Fruit fly (Drosophila melanogaster) Kc167 (cell line): ENCODE measurements around the gene Vps15.

Experiments used
- Myc ChIP-seq: fragments of >200 bp; optimal IDR thresholded peaks from 2 replicates; lab custom pipeline; 2017; ENCODE audit warnings: missing external identifiers
- Sin3A ChIP-seq: fragments of >200 bp; optimal IDR thresholded peaks from 2 replicates; lab custom pipeline; 2018; ENCODE audit warnings: missing external identifiers
- h ChIP-seq: fragments of >200 bp; optimal IDR thresholded peaks from 3 replicates; lab custom pipeline; 2018; ENCODE audit warnings: missing external identifiers
- insv ChIP-seq: fragments of >200 bp; optimal IDR thresholded peaks from 3 replicates; lab custom pipeline; 2018; ENCODE audit warnings: missing external identifiers
- psq ChIP-seq: fragments of >200 bp; optimal IDR thresholded peaks from 2 replicates; lab custom pipeline; 2017; ENCODE audit warnings: missing external identifiers
- ttk ChIP-seq: sonication (Bioruptor generic); optimal IDR thresholded peaks from 2 replicates; lab custom pipeline; 2017; ENCODE audit warnings: missing external identifiers

Gene Vps15

dm6 chr3R:9229075-9229835 lies 16.4 kb downstream of the Vps15 start:
- TF ChIP-seq psq (lab: Kevin White, UChicago), result peak; percentile 36
- TF ChIP-seq insv (lab: Kevin White, UChicago), result no peak
- no peak for TF ChIP-seq h (lab: Kevin White, UChicago)
- TF ChIP-seq Myc (lab: Kevin White, UChicago), result no peak
- no peak for TF ChIP-seq Sin3A (lab: Kevin White, UChicago)
- TF ChIP-seq ttk (lab: Kevin White, UChicago), result no peak

DNA sequence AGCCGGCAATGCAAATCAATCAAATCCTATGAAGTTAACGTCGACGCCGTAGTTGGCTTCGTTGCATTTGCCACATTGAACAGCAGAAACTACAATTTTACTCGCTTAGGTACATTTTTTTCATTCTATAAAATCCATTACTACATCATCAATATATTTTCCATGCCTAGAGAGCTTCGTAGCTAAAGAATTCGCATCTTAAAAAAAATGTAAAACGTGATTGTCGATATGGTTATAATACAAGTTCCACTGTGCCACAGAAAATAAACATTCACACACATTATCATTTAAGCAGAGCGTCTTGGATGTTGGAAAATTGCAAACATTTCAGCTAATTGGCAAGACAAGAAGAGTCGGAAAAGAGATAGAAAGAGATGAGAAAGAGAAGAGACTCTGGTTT lies 17.7 kb downstream of the Vps15 start:
- TF ChIP-seq Myc (lab: Kevin White, UChicago) (no peak), insv (lab: Kevin White, UChicago) (no peak), ttk (lab: Kevin White, UChicago) (no peak), psq (lab: Kevin White, UChicago) (no peak), h (lab: Kevin White, UChicago) (no peak), Sin3A (lab: Kevin White, UChicago) (no peak)

DNA sequence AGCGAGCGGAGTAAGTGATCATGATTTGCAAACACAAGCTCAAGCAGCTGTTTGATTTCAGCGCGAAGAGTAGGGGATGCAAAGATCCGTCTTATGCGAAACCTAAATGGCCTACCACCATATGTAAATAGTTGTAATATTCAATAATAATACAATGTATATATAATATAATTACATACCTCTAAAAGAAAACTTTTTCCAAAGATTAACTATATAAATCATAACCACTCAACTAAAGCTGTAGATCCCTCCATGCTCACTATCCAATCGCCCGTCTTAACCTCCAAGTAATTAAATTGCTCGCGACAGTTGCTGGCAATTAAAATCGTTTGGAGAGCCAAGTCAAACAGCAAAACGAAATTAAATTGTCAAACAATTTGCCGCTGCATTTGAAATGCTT lies 18.3 kb downstream of the Vps15 start:
- no peak for TF ChIP-seq psq (lab: Kevin White, UChicago)
- no peak for TF ChIP-seq insv (lab: Kevin White, UChicago)
- no peak for TF ChIP-seq Sin3A (lab: Kevin White, UChicago)
- TF ChIP-seq ttk (lab: Kevin White, UChicago), result no peak

DNA sequence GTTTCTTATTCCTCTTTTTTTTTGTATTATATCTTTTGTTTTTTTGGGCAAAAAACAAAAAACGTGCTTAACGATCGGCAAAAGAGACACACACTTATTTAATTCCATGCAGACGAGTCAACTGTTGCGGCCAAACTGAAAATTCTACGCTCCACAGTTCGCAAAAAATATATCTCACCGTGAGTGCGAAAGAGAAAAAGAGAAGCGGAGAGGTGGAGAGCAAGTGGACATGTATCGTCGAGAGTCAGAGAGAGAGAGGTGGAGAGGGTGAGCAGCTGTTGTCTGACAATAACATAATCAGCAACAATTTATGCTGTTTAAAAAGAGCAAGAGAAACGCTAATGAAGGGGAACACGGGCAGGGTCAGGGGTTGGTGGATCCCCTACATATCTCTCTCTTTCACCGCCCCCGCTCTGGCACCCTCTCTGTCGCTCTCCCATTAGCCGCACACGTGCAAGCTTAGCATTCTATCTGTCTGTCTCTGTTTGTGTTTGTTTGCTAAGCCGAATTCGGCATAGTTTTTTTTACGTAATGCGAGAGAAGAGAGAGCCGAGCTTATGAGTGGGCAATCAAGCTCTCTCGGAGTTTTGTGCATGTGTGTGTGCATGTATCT lies 18.9 kb downstream of the Vps15 start:
- TF ChIP-seq ttk (lab: Kevin White, UChicago) (no peak), Sin3A (lab: Kevin White, UChicago) (no peak), h (lab: Kevin White, UChicago) (no peak), insv (lab: Kevin White, UChicago) (no peak)

- no peak for TF ChIP-seq insv (lab: Kevin White, UChicago)
- TF ChIP-seq psq (lab: Kevin White, UChicago), result no peak
- TF ChIP-seq Sin3A (lab: Kevin White, UChicago), result no peak
- no peak for TF ChIP-seq h (lab: Kevin White, UChicago)
Observed at dm6 chr3R:9226146-9226545, 19.5 kb downstream of the Vps15 start.

DNA sequence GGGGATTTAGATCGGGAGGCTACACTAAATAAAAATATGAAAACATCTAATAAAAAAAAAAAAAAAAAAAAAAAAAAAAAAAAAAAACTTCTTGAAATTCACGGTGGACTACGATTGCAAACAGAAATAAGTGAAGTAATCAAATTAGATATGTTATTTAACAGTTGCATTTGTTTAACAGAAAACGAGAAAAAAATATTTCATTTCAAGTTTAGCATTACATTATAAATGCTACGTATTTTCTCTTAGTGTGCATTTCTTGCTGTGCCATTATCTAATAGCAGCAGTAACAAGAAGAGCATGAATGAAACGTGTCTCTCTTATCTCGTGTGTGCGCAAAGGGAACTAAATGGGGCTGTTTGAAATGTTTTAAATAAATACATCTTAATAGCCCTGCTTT lies 20.9 kb downstream of the Vps15 start:
- TF ChIP-seq psq (lab: Kevin White, UChicago) (no peak), insv (lab: Kevin White, UChicago) (no peak), Sin3A (lab: Kevin White, UChicago) (no peak), ttk (lab: Kevin White, UChicago) (no peak), h (lab: Kevin White, UChicago) (no peak), Myc (lab: Kevin White, UChicago) (no peak)

DNA sequence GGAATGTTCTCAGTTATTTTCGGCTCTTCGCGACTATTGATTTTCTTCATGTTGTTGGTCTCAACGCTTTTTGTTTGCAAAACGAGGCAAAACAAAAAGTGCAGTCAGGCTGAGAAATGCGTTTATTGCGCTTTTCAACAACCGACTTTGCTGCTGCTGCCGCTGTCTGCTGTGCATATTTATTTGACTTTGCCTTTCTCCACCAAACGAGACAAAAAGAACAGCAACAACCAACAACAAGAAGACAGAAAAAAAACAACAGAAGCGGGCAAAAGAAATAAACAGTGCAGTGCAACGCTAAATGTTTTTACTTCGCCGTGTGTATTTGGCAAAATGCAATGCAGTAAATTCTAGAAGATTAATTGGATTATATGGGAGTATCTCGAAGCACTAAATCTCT lies 23.3 kb downstream of the Vps15 start:
- TF ChIP-seq psq (lab: Kevin White, UChicago) (no peak), insv (lab: Kevin White, UChicago) (no peak), ttk (lab: Kevin White, UChicago) (no peak), Sin3A (lab: Kevin White, UChicago) (no peak), Myc (lab: Kevin White, UChicago) (no peak), h (lab: Kevin White, UChicago) (no peak)

dm6 chr3R:9220064-9220864 lies 25.4 kb downstream of the Vps15 start:
- TF ChIP-seq h (lab: Kevin White, UChicago) (no peak), insv (lab: Kevin White, UChicago) (no peak), Myc (lab: Kevin White, UChicago) (no peak), psq (lab: Kevin White, UChicago) (no peak), Sin3A (lab: Kevin White, UChicago) (no peak), ttk (lab: Kevin White, UChicago) (no peak)

dm6 chr3R:9217607-9218006 lies 28.1 kb downstream of the Vps15 start:
- TF ChIP-seq ttk (lab: Kevin White, UChicago) (no peak), h (lab: Kevin White, UChicago) (no peak), Myc (lab: Kevin White, UChicago) (no peak), Sin3A (lab: Kevin White, UChicago) (no peak), insv (lab: Kevin White, UChicago) (no peak), psq (lab: Kevin White, UChicago) (no peak)

- TF ChIP-seq psq (lab: Kevin White, UChicago), result no peak
- no peak for TF ChIP-seq Sin3A (lab: Kevin White, UChicago)
- no peak for TF ChIP-seq h (lab: Kevin White, UChicago)
- no peak for TF ChIP-seq insv (lab: Kevin White, UChicago)
Observed at dm6 chr3R:9215551-9215950, 30.1 kb downstream of the Vps15 start.

dm6 chr3R:9214235-9214634 lies 31.4 kb downstream of the Vps15 start:
- TF ChIP-seq Myc (lab: Kevin White, UChicago) (no peak), Sin3A (lab: Kevin White, UChicago) (no peak)
